Fruit fly (Drosophila melanogaster) whole organism: ENCODE data around the gene Bka.

Experiments used
- CG8478 ChIP-seq: fragments of >200 bp; optimal IDR thresholded peaks from 2 replicates; lab custom pipeline; 2018; ENCODE audit warnings: inconsistent platforms
- Dll ChIP-seq: fragments of >200 bp; optimal IDR thresholded peaks from 2 replicates; lab custom pipeline; 2017
- EcR ChIP-seq, 2 experiments: fragments of >200 bp; optimal IDR thresholded peaks; 2 replicates each; lab custom pipeline; 2017; ENCODE audit warnings: missing biosample characterization in 2 of 2, missing genetic modification characterization in 2 of 2, missing genetic modification reagents in 2 of 2
- pan ChIP-seq: fragments of >200 bp; optimal IDR thresholded peaks from 2 replicates; lab custom pipeline; 2017
- psq ChIP-seq: fragments of >200 bp; optimal IDR thresholded peaks from 2 replicates; lab custom pipeline; 2017
- usp ChIP-seq: fragments of >200 bp; optimal IDR thresholded peaks from 2 replicates; lab custom pipeline; 2017; ENCODE audit warnings: missing biosample characterization, missing genetic modification characterization, mixed read lengths

Gene Bka

dm6 chr2L:9906641-9907040 is 11.6 kb downstream of the Bka start:
- TF ChIP-seq EcR (GFP tag; optimal IDR thresholded peaks at IDR 0.05; lab: Kevin White, UChicago) (no peak), usp (GFP tag; lab: Kevin White, UChicago) (no peak), Dll (lab: Kevin White, UChicago) (no peak), pan (lab: Kevin White, UChicago) (no peak), psq (no peak), CG8478 (no peak)

- TF ChIP-seq psq (no peak), usp (GFP tag; lab: Kevin White, UChicago) (no peak), pan (lab: Kevin White, UChicago) (no peak), EcR (GFP tag; optimal IDR thresholded peaks at IDR 0.05; lab: Kevin White, UChicago) (no peak), CG8478 (no peak), Dll (lab: Kevin White, UChicago) (no peak)
Observed at dm6 chr2L:9907320-9908256, 12.5 kb downstream of the Bka start.

- TF ChIP-seq CG8478, result no peak
- no peak for TF ChIP-seq Dll (lab: Kevin White, UChicago)
- TF ChIP-seq pan (lab: Kevin White, UChicago), result no peak
- no peak for TF ChIP-seq psq
- no peak for TF ChIP-seq EcR (GFP tag; optimal IDR thresholded peaks at IDR 0.05; lab: Kevin White, UChicago)
- no peak for TF ChIP-seq usp (GFP tag; lab: Kevin White, UChicago)
Observed at dm6 chr2L:9908468-9908967, 13.4 kb downstream of the Bka start, which contains the start of gene CG13124. Gene CG13124 (minus strand): TSS chr2L:9908633.

dm6 chr2L:9911783-9912182 is 16.7 kb downstream of the Bka start:
- TF ChIP-seq psq (no peak), EcR (GFP tag; optimal IDR thresholded peaks at IDR 0.05; lab: Kevin White, UChicago) (no peak), Dll (lab: Kevin White, UChicago) (no peak), pan (lab: Kevin White, UChicago) (no peak), CG8478 (no peak), usp (GFP tag; lab: Kevin White, UChicago) (no peak)

- TF ChIP-seq pan (lab: Kevin White, UChicago), result no peak
- TF ChIP-seq usp (GFP tag; lab: Kevin White, UChicago), result no peak
- TF ChIP-seq Dll (lab: Kevin White, UChicago), result no peak
- TF ChIP-seq psq, result no peak
- no peak for TF ChIP-seq EcR (GFP tag; optimal IDR thresholded peaks at IDR 0.05; lab: Kevin White, UChicago)
- TF ChIP-seq CG8478, result no peak
Observed at dm6 chr2L:9912570-9913260, 17.6 kb downstream of the Bka start, which contains the start of the genes Etl1 and Srp54. Gene Etl1 (minus strand): TSS chr2L:9912608. Gene Srp54 (plus strand): TSS chr2L:9912911.

- no peak for TF ChIP-seq CG8478
- no peak for TF ChIP-seq EcR (GFP tag; optimal IDR thresholded peaks at IDR 0.05; lab: Kevin White, UChicago)
- TF ChIP-seq psq, result no peak
- TF ChIP-seq usp (GFP tag; lab: Kevin White, UChicago), result no peak
- TF ChIP-seq Dll (lab: Kevin White, UChicago), result no peak
- no peak for TF ChIP-seq pan (lab: Kevin White, UChicago)
Observed at dm6 chr2L:9915011-9915850, 20.1 kb downstream of the Bka start, which contains the start of gene yip2. Gene yip2 (plus strand): TSS chr2L:9915253.

dm6 chr2L:9918020-9918959 is 23.2 kb downstream of the Bka start, which contains the start of the genes CG5885 and CG4598:
Gene CG5885 (minus strand): TSS chr2L:9918330.
Gene CG4598 (plus strand): TSS chr2L:9918618.
- no peak for TF ChIP-seq CG8478
- TF ChIP-seq Dll (lab: Kevin White, UChicago), result no peak
- TF ChIP-seq psq, result no peak
- TF ChIP-seq EcR (GFP tag; optimal IDR thresholded peaks at IDR 0.05; lab: Kevin White, UChicago), result no peak
- no peak for TF ChIP-seq pan (lab: Kevin White, UChicago)
- TF ChIP-seq usp (GFP tag; lab: Kevin White, UChicago), result no peak

dm6 chr2L:9919218-9919617 is 24.1 kb downstream of the Bka start:
- TF ChIP-seq usp (GFP tag; lab: Kevin White, UChicago) (no peak), EcR (GFP tag; optimal IDR thresholded peaks at IDR 0.05; lab: Kevin White, UChicago) (no peak), psq (no peak), Dll (lab: Kevin White, UChicago) (no peak)

- TF ChIP-seq psq (no peak), Dll (lab: Kevin White, UChicago) (no peak), EcR (GFP tag; optimal IDR thresholded peaks at IDR 0.05; lab: Kevin White, UChicago) (no peak), usp (GFP tag; lab: Kevin White, UChicago) (no peak), CG8478 (no peak), pan (lab: Kevin White, UChicago) (no peak)
Observed at dm6 chr2L:9919949-9920348, 24.9 kb downstream of the Bka start, which contains the start of gene CG4594. Gene CG4594 (plus strand): TSS chr2L:9920160.

- TF ChIP-seq Dll (lab: Kevin White, UChicago), result no peak
- no peak for TF ChIP-seq psq
- TF ChIP-seq usp (GFP tag; lab: Kevin White, UChicago), result no peak
- TF ChIP-seq pan (lab: Kevin White, UChicago), result no peak
- TF ChIP-seq EcR (GFP tag; optimal IDR thresholded peaks at IDR 0.05; lab: Kevin White, UChicago), result no peak
- TF ChIP-seq CG8478, result no peak
Observed at dm6 chr2L:9921401-9921800, 26.3 kb downstream of the Bka start, which contains the start of gene CG4592. Gene CG4592 (plus strand): TSS chr2L:9921633.
